Worm (Caenorhabditis elegans): ENCODE data around the gene F49A5.10.

ce11 chrV:16848498-16848897, 26.6 kb upstream of the F49A5.10 start, which contains the start of the genes clec-36 and clec-26:
- TF ChIP-seq lsy-2 (tag; optimal IDR thresholded peaks at IDR 0.05) (no peak), nhr-25 (tag; optimal IDR thresholded peaks at IDR 0.05) (no peak), nhr-11 (tag; optimal IDR thresholded peaks at IDR 0.05) (no peak), mdl-1 (tag; optimal IDR thresholded peaks at IDR 0.05) (no peak), unc-62 (GFP tag; optimal IDR thresholded peaks at IDR 0.05) (no peak), unc-55 (GFP tag; optimal IDR thresholded peaks at IDR 0.05) (no peak)
